Fruit fly (Drosophila melanogaster) whole organism, embryonic: ENCODE results near the gene foxo.

Source experiments
- Abd-B ChIP-seq: fragments of 200-800 bp; sonication (Bioruptor generic); optimal IDR thresholded peaks from 2 replicates; lab custom pipeline; 2018; ENCODE audit warnings: missing biosample characterization, mild to moderate bottlenecking, missing genetic modification characterization, moderate library complexity
- Adf1 ChIP-seq: fragments of 200-800 bp; sonication (Bioruptor generic); IDR thresholded peaks from 2 replicates; pipeline ENCODE4 v1.3.6; 2022; ENCODE audit warnings: missing biosample characterization, missing genetic modification characterization
- Atf3 ChIP-seq: fragments of 200-800 bp; sonication (Bioruptor generic); optimal IDR thresholded peaks from 3 replicates; lab custom pipeline; 2016; ENCODE audit warnings: missing biosample characterization, missing genetic modification characterization
- C15 ChIP-seq: fragments of 200-800 bp; sonication (Bioruptor generic); IDR thresholded peaks from 3 replicates; pipeline ENCODE4 v1.3.6; 2022; ENCODE audit warnings: missing biosample characterization, missing genetic modification characterization
- CG1024 ChIP-seq: fragments of 200-800 bp; sonication (Bioruptor generic); IDR thresholded peaks from 2 replicates; pipeline ENCODE4 v1.3.6; 2022; ENCODE audit warnings: missing biosample characterization, missing genetic modification characterization
- CG11085 ChIP-seq: fragments of 200-800 bp; sonication (Bioruptor generic); IDR thresholded peaks from 2 replicates; pipeline ENCODE4 v1.3.6; 2022; ENCODE audit warnings: missing biosample characterization, missing genetic modification characterization
- CG12071 ChIP-seq: fragments of 200-800 bp; sonication (Bioruptor generic); optimal IDR thresholded peaks from 3 replicates; lab custom pipeline; 2018; ENCODE audit warnings: missing biosample characterization, mild to moderate bottlenecking, missing genetic modification characterization
- CG12155 ChIP-seq: fragments of 200-800 bp; sonication (Bioruptor generic); optimal IDR thresholded peaks from 3 replicates; lab custom pipeline; 2016; ENCODE audit warnings: missing biosample characterization, missing genetic modification characterization
- CG12219 ChIP-seq: fragments of 200-800 bp; sonication (Bioruptor generic); optimal IDR thresholded peaks from 3 replicates; lab custom pipeline; 2018; ENCODE audit warnings: missing biosample characterization, mild to moderate bottlenecking, missing genetic modification characterization
- CG13894 ChIP-seq: fragments of 200-800 bp; sonication (Bioruptor generic); optimal IDR thresholded peaks from 3 replicates; lab custom pipeline; 2018; ENCODE audit warnings: missing biosample characterization, mild to moderate bottlenecking, missing genetic modification characterization, moderate library complexity
- CG1602 ChIP-seq: fragments of 200-800 bp; sonication (Bioruptor generic); optimal IDR thresholded peaks from 3 replicates; lab custom pipeline; 2016; ENCODE audit warnings: missing biosample characterization, missing genetic modification characterization
- CG17328 ChIP-seq: fragments of 200-800 bp; sonication (Bioruptor generic); IDR thresholded peaks from 2 replicates; pipeline ENCODE4 v1.3.6; 2022; ENCODE audit warnings: missing biosample characterization, missing genetic modification characterization
- CG17912 ChIP-seq: fragments of 200-800 bp; sonication (Bioruptor generic); optimal IDR thresholded peaks from 2 replicates; lab custom pipeline; 2018; ENCODE audit warnings: missing biosample characterization, mild to moderate bottlenecking, missing genetic modification characterization
- CG18764 ChIP-seq: fragments of 200-800 bp; sonication (Bioruptor generic); optimal IDR thresholded peaks from 3 replicates; lab custom pipeline; 2016; ENCODE audit warnings: missing biosample characterization, missing genetic modification characterization
- CG2199 ChIP-seq: fragments of 200-800 bp; sonication (Bioruptor generic); IDR thresholded peaks from 3 replicates; pipeline ENCODE4 v1.3.6; 2022; ENCODE audit warnings: missing biosample characterization, missing genetic modification characterization
- CG4404 ChIP-seq: fragments of 200-800 bp; sonication (Bioruptor generic); IDR thresholded peaks from 2 replicates; pipeline ENCODE4 v1.3.6; 2022; ENCODE audit warnings: missing biosample characterization, missing genetic modification characterization
- CG6175 ChIP-seq: fragments of 200-800 bp; sonication (Bioruptor generic); IDR thresholded peaks from 3 replicates; pipeline ENCODE4 v1.3.6; 2022; ENCODE audit warnings: missing biosample characterization, missing genetic modification characterization
- CG6813 ChIP-seq: fragments of 200-800 bp; sonication (Bioruptor generic); optimal IDR thresholded peaks from 2 replicates; lab custom pipeline; 2017; ENCODE audit warnings: missing biosample characterization, missing genetic modification characterization, mild to moderate bottlenecking, moderate library complexity, missing genetic modification reagents
- CG7357 ChIP-seq: fragments of 200-800 bp; sonication (Bioruptor generic); IDR thresholded peaks from 3 replicates; pipeline ENCODE4 v1.3.6; 2022; ENCODE audit warnings: missing biosample characterization, missing genetic modification characterization
- CG7372 ChIP-seq: fragments of 200-800 bp; sonication (Bioruptor generic); IDR thresholded peaks from 2 replicates; pipeline ENCODE4 v1.3.6; 2022; ENCODE audit warnings: missing biosample characterization, missing genetic modification characterization
- CG7987 ChIP-seq: fragments of 200-800 bp; sonication (Bioruptor generic); optimal IDR thresholded peaks from 2 replicates; lab custom pipeline; 2018; ENCODE audit warnings: missing biosample characterization, mild to moderate bottlenecking, missing genetic modification characterization, moderate library complexity
- Chrac-16 ChIP-seq: fragments of 200-800 bp; sonication (Bioruptor generic); optimal IDR thresholded peaks from 3 replicates; lab custom pipeline; 2016; ENCODE audit warnings: missing biosample characterization, missing genetic modification characterization
- D19B ChIP-seq: fragments of 200-800 bp; sonication (Bioruptor generic); optimal IDR thresholded peaks from 2 replicates; lab custom pipeline; 2017; ENCODE audit warnings: missing biosample characterization, mild to moderate bottlenecking, missing genetic modification characterization
- Dad ChIP-seq: fragments of 200-800 bp; sonication (Bioruptor generic); optimal IDR thresholded peaks from 3 replicates; lab custom pipeline; 2016; ENCODE audit warnings: missing biosample characterization, missing genetic modification characterization
- Dbx ChIP-seq: fragments of 200-800 bp; sonication (Bioruptor generic); IDR thresholded peaks from 3 replicates; pipeline ENCODE4 v1.3.6; 2022; ENCODE audit warnings: missing biosample characterization, missing genetic modification characterization
- Ets65A ChIP-seq: fragments of 200-800 bp; sonication (Bioruptor generic); peaks from one replicate; lab custom pipeline; 2016; ENCODE audit warnings: missing biosample characterization, missing genetic modification characterization
- HHEX ChIP-seq: fragments of 200-800 bp; sonication (Bioruptor generic); optimal IDR thresholded peaks from 3 replicates; lab custom pipeline; 2017; ENCODE audit warnings: missing biosample characterization, mild to moderate bottlenecking, missing genetic modification characterization, missing genetic modification reagents
- HLH3B ChIP-seq: fragments of 200-800 bp; sonication (Bioruptor generic); IDR thresholded peaks from 2 replicates; pipeline ENCODE4 v1.3.6; 2022; ENCODE audit warnings: missing biosample characterization, missing genetic modification characterization
- Hr51 ChIP-seq, 2 experiments: fragments of 200-800 bp; sonication (Bioruptor generic); optimal IDR thresholded peaks; 2 replicates in 1 of 2; 3 replicates in 1 of 2; lab custom pipeline; 2016 to 2018; ENCODE audit warnings: missing biosample characterization in 2 of 2, missing genetic modification characterization in 2 of 2, mild to moderate bottlenecking in 1 of 2, moderate library complexity in 1 of 2
- Neu2 ChIP-seq: fragments of 200-800 bp; sonication (Bioruptor generic); optimal IDR thresholded peaks from 3 replicates; lab custom pipeline; 2016; ENCODE audit warnings: missing biosample characterization, missing genetic modification characterization, borderline replicate concordance
- NfI ChIP-seq: fragments of 200-800 bp; sonication (Bioruptor generic); optimal IDR thresholded peaks from 3 replicates; lab custom pipeline; 2018; ENCODE audit warnings: missing biosample characterization, mild to moderate bottlenecking, missing genetic modification characterization, moderate library complexity
- Sin3A ChIP-seq: fragments of >200 bp; optimal IDR thresholded peaks from 2 replicates; lab custom pipeline; 2018
- Trl ChIP-seq, 3 experiments: fragments of >200 bp in 2 of 3; fragments of 200-800 bp in 1 of 3; sonication (Bioruptor generic) in 1 of 3; optimal IDR thresholded peaks; 2 replicates in 1 of 3; 3 replicates in 2 of 3; lab custom pipeline; 2016 to 2017; ENCODE audit warnings: missing biosample characterization in 1 of 3, missing genetic modification characterization in 1 of 3
- al ChIP-seq: fragments of 200-800 bp; sonication (Bioruptor generic); IDR thresholded peaks from 2 replicates; pipeline ENCODE4 v1.3.6; 2022; ENCODE audit warnings: missing biosample characterization, missing genetic modification characterization
- ara ChIP-seq: fragments of 200-800 bp; sonication (Bioruptor generic); IDR thresholded peaks from 2 replicates; pipeline ENCODE4 v1.3.6; 2022; ENCODE audit warnings: missing biosample characterization, missing genetic modification characterization
- bab2 ChIP-seq: fragments of 200-800 bp; sonication (Bioruptor generic); optimal IDR thresholded peaks from 2 replicates; lab custom pipeline; 2016; ENCODE audit warnings: missing biosample characterization, missing genetic modification characterization
- bowl ChIP-seq: fragments of 200-800 bp; sonication (Bioruptor generic); IDR thresholded peaks from 2 replicates; pipeline ENCODE4 v1.3.6; 2022; ENCODE audit warnings: missing biosample characterization, missing genetic modification characterization
- esg ChIP-seq: fragments of 200-800 bp; sonication (Bioruptor generic); conservative IDR thresholded peaks from 2 replicates; pipeline ENCODE4 v1.3.6; 2022; ENCODE audit warnings: missing biosample characterization, missing genetic modification characterization
- gem ChIP-seq: fragments of 200-800 bp; sonication (Bioruptor generic); optimal IDR thresholded peaks from 2 replicates; lab custom pipeline; 2019; ENCODE audit warnings: missing biosample characterization, mild to moderate bottlenecking, missing genetic modification characterization, moderate library complexity
- gro ChIP-seq: fragments of 200-800 bp; sonication (Bioruptor generic); optimal IDR thresholded peaks from 2 replicates; lab custom pipeline; 2016; ENCODE audit warnings: missing biosample characterization, missing genetic modification characterization
- kah ChIP-seq: fragments of 200-800 bp; sonication (Bioruptor generic); optimal IDR thresholded peaks from 2 replicates; lab custom pipeline; 2018; ENCODE audit warnings: missing biosample characterization, mild to moderate bottlenecking, missing genetic modification characterization
- ken ChIP-seq: fragments of 200-800 bp; sonication (Bioruptor generic); IDR thresholded peaks from 3 replicates; pipeline ENCODE4 v1.3.6; 2022; ENCODE audit warnings: missing biosample characterization, missing genetic modification characterization
- maf-S ChIP-seq: fragments of 200-800 bp; sonication (Bioruptor generic); optimal IDR thresholded peaks from 2 replicates; lab custom pipeline; 2016; ENCODE audit warnings: missing biosample characterization, missing genetic modification characterization
- mirr ChIP-seq: fragments of 200-800 bp; sonication (Bioruptor generic); optimal IDR thresholded peaks from 3 replicates; lab custom pipeline; 2018; ENCODE audit warnings: missing biosample characterization, mild to moderate bottlenecking, missing genetic modification characterization
- nau ChIP-seq: fragments of 200-800 bp; sonication (Bioruptor generic); optimal IDR thresholded peaks from 3 replicates; lab custom pipeline; 2017; ENCODE audit warnings: missing biosample characterization, mild to moderate bottlenecking, missing genetic modification characterization, missing genetic modification reagents
- oc ChIP-seq: fragments of 200-800 bp; sonication (Bioruptor generic); optimal IDR thresholded peaks from 2 replicates; lab custom pipeline; 2018; ENCODE audit warnings: missing biosample characterization, mild to moderate bottlenecking, missing genetic modification characterization, moderate library complexity
- row ChIP-seq: fragments of 200-800 bp; sonication (Bioruptor generic); IDR thresholded peaks from 3 replicates; pipeline ENCODE4 v1.3.6; 2022; ENCODE audit warnings: missing biosample characterization, missing genetic modification characterization
- sna ChIP-seq: fragments of 200-800 bp; sonication (Bioruptor generic); IDR thresholded peaks from 2 replicates; pipeline ENCODE4 v1.3.6; 2022; ENCODE audit warnings: missing biosample characterization, missing genetic modification characterization; ENCODE audit not compliant: partially characterized antibody
- trem ChIP-seq: fragments of 200-800 bp; optimal IDR thresholded peaks from 3 replicates; lab custom pipeline; 2019; ENCODE audit warnings: missing biosample characterization, mild to moderate bottlenecking, missing genetic modification characterization, moderate library complexity
- twi ChIP-seq: fragments of 200-800 bp; optimal IDR thresholded peaks from 2 replicates; lab custom pipeline; 2019; ENCODE audit warnings: missing biosample characterization, mild to moderate bottlenecking, missing genetic modification characterization, moderate library complexity

The foxo gene

DNA sequence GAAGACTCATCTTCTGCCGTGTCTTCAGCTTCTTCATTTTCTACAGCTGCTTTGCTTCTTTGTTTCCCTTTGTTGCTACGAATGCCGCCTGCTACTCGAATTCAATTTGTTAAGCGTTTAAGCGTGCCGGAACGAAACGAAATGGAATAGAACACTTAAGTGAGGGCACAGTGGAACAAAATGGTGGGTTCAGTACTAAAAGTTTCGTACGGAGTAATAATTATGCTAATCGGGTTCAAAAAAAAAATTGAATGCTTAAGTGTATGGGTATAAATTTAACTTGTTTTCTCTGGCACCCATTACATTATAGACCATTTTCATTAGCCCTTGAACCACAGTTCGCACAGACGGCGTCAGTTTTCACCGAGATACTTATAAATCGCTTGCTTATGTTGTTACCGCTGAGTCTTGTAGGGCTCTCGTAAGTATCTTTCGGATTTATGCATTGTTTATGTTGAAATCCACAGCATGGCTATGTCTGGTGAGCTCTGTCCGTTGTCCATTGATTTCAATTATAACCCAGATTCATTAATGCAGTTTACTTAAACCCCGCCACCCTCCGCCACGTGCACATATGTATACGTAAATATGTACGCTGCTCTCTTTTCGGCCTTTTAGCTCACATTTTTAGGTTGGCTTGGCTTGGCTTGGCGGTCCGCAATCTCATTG, 44.1 kb upstream of the foxo start (continued):
- TF ChIP-seq oc (tag; lab: Kevin White, UChicago): peak; percentile 63
- peak; percentile 94 for TF ChIP-seq CG4404 (GFP tag; lab: Robert Waterston, UW)
- peak; percentile 89 for TF ChIP-seq Dbx (GFP tag; lab: Robert Waterston, UW)
- TF ChIP-seq CG7372: peak; percentile 91
- TF ChIP-seq maf-S (GFP tag; lab: Kevin White, UChicago): peak; percentile 62
- peak; percentile 78 for TF ChIP-seq Chrac-16 (GFP tag; lab: Kevin White, UChicago)
- peak; percentile 93 for TF ChIP-seq CG1024 (GFP tag; lab: Robert Waterston, UW)
- TF ChIP-seq ara (GFP tag; lab: Robert Waterston, UW): peak; percentile 98
- TF ChIP-seq D19B (GFP tag; lab: Kevin White, UChicago): peak; percentile 71
- peak; percentile 73 for TF ChIP-seq CG17912
- TF ChIP-seq trem (tag; lab: Kevin White, UChicago): peak; percentile 89
- TF ChIP-seq CG2199: peak; percentile 98
- TF ChIP-seq kah (GFP tag; lab: Kevin White, UChicago): peak; percentile 77
- TF ChIP-seq ken (GFP tag; lab: Robert Waterston, UW): peak; percentile 94
- TF ChIP-seq Hr51 (GFP tag; optimal IDR thresholded peaks at IDR 0.05; lab: Kevin White, UChicago): peak; percentile 50 to 89
- TF ChIP-seq HLH3B (GFP tag; lab: Robert Waterston, UW): peak; percentile 95
- peak; percentile 86 for TF ChIP-seq bowl (GFP tag; lab: Robert Waterston, UW)
- TF ChIP-seq CG6175 (GFP tag; lab: Robert Waterston, UW): peak; percentile 90
- peak; percentile 91 for TF ChIP-seq CG12071 (GFP tag; lab: Kevin White, UChicago)
- peak; percentile 75 for TF ChIP-seq Atf3 (GFP tag; lab: Kevin White, UChicago)
- peak; percentile 94 for TF ChIP-seq bab2 (GFP tag; lab: Kevin White, UChicago)
- no peak for TF ChIP-seq Trl (optimal IDR thresholded peaks at IDR 0.05; lab: Kevin White, UChicago)
- peak; percentile 91 for TF ChIP-seq Trl (GFP tag; optimal IDR thresholded peaks at IDR 0.05; lab: Kevin White, UChicago)
- peak; percentile 68 for TF ChIP-seq Neu2 (GFP tag; lab: Kevin White, UChicago)
- peak; percentile 22 for TF ChIP-seq CG13894
- TF ChIP-seq CG18764 (GFP tag; lab: Kevin White, UChicago): peak; percentile 94
- TF ChIP-seq HHEX (GFP tag; lab: Kevin White, UChicago): peak; percentile 93
- no peak for TF ChIP-seq Sin3A (lab: Kevin White, UChicago)
- peak; percentile 89 for TF ChIP-seq gem (tag; lab: Kevin White, UChicago)
- peak; percentile 96 for TF ChIP-seq CG17328 (GFP tag; lab: Robert Waterston, UW)
- peak; percentile 92 for TF ChIP-seq C15 (GFP tag; lab: Robert Waterston, UW)
- peak; percentile 86 for TF ChIP-seq al (GFP tag; lab: Robert Waterston, UW)
- TF ChIP-seq CG7987: peak; percentile 73
- TF ChIP-seq gro (GFP tag; lab: Kevin White, UChicago): peak; percentile 90
- peak; percentile 97 for TF ChIP-seq Ets65A (GFP tag; lab: Kevin White, UChicago)
- peak; percentile 94 for TF ChIP-seq CG6813 (GFP tag; lab: Kevin White, UChicago)
- peak; percentile 86 for TF ChIP-seq CG11085 (GFP tag; lab: Robert Waterston, UW)
- peak; percentile 90 for TF ChIP-seq Dad (GFP tag; lab: Kevin White, UChicago)
- TF ChIP-seq esg (GFP tag; lab: Robert Waterston, UW): peak; percentile 93
- TF ChIP-seq Abd-B (GFP tag; lab: Kevin White, UChicago): peak; percentile 71
- TF ChIP-seq sna (GFP tag; lab: Robert Waterston, UW): peak; percentile 51; the same call in 1 of the 2 replicates
- peak; percentile 94 for TF ChIP-seq row (GFP tag; lab: Robert Waterston, UW)
- peak; percentile 81 for TF ChIP-seq CG12219 (GFP tag; lab: Kevin White, UChicago)
- peak; percentile 61 for TF ChIP-seq CG12155 (GFP tag; lab: Kevin White, UChicago)
- peak; percentile 77 for TF ChIP-seq NfI (GFP tag; lab: Kevin White, UChicago)
- TF ChIP-seq twi (tag; lab: Kevin White, UChicago): peak; percentile 27
- TF ChIP-seq CG1602 (GFP tag; lab: Kevin White, UChicago): peak; percentile 76
- peak; percentile 87 for TF ChIP-seq nau (GFP tag; lab: Kevin White, UChicago)
- TF ChIP-seq CG7357 (GFP tag; lab: Robert Waterston, UW): peak; percentile 89
- peak; percentile 37 for TF ChIP-seq mirr (GFP tag; lab: Kevin White, UChicago)
- TF ChIP-seq Adf1 (GFP tag; lab: Robert Waterston, UW): peak; percentile 49; the same call in 1 of the 2 replicates
